Fruit fly (Drosophila melanogaster) whole organism, embryonic: Measurements from ENCODE around the gene CG8066.

Experiments
- CG10959 ChIP-seq: fragments of 200-800 bp; sonication (Bioruptor generic); IDR thresholded peaks from 2 replicates; pipeline ENCODE4 v1.3.6; 2022; ENCODE audit warnings: missing biosample characterization, missing genetic modification characterization
- CG10979 ChIP-seq: fragments of 200-800 bp; sonication (Bioruptor generic); optimal IDR thresholded peaks from 2 replicates; lab custom pipeline; 2018; ENCODE audit warnings: missing biosample characterization, mild to moderate bottlenecking, missing genetic modification characterization, moderate library complexity
- CG1233 ChIP-seq: fragments of 200-800 bp; sonication (Bioruptor generic); optimal IDR thresholded peaks from 4 replicates; lab custom pipeline; 2018; ENCODE audit warnings: missing biosample characterization, mild to moderate bottlenecking, missing genetic modification characterization
- CG12391 ChIP-seq: fragments of 200-800 bp; sonication (Bioruptor generic); optimal IDR thresholded peaks from 3 replicates; lab custom pipeline; 2018; ENCODE audit warnings: missing biosample characterization, mild to moderate bottlenecking, missing genetic modification characterization, moderate library complexity
- CG12659 ChIP-seq: fragments of 200-800 bp; sonication (Bioruptor generic); optimal IDR thresholded peaks from 3 replicates; lab custom pipeline; 2017; ENCODE audit warnings: mild to moderate bottlenecking, missing biosample characterization, missing genetic modification reagents, missing genetic modification characterization
- CG12942 ChIP-seq: fragments of 200-800 bp; sonication (Bioruptor generic); optimal IDR thresholded peaks from 3 replicates; lab custom pipeline; 2016; ENCODE audit warnings: missing biosample characterization, missing genetic modification characterization
- CG15696 ChIP-seq: fragments of 200-800 bp; sonication (Bioruptor generic); optimal IDR thresholded peaks from 2 replicates; lab custom pipeline; 2019; ENCODE audit warnings: missing biosample characterization, mild to moderate bottlenecking, missing genetic modification characterization, moderate library complexity
- CG1603 ChIP-seq: fragments of 200-800 bp; sonication (Bioruptor generic); optimal IDR thresholded peaks from 2 replicates; lab custom pipeline; 2019; ENCODE audit warnings: missing biosample characterization, mild to moderate bottlenecking, missing genetic modification characterization, moderate library complexity
- CG16813 ChIP-seq: fragments of 200-800 bp; sonication (Bioruptor generic); IDR thresholded peaks from 3 replicates; pipeline ENCODE4 v1.3.6; 2022; ENCODE audit warnings: missing biosample characterization, missing genetic modification characterization; ENCODE audit not compliant: partially characterized antibody
- CG18011 ChIP-seq: fragments of 200-800 bp; sonication (Bioruptor generic); optimal IDR thresholded peaks from 2 replicates; lab custom pipeline; 2017; ENCODE audit warnings: missing biosample characterization, missing genetic modification characterization, mild to moderate bottlenecking, moderate library complexity, missing genotype
- CG2199 ChIP-seq: fragments of 200-800 bp; sonication (Bioruptor generic); IDR thresholded peaks from 3 replicates; pipeline ENCODE4 v1.3.6; 2022; ENCODE audit warnings: missing biosample characterization, missing genetic modification characterization
- CG2678 ChIP-seq: fragments of 200-800 bp; sonication (Bioruptor generic); optimal IDR thresholded peaks from 3 replicates; lab custom pipeline; 2019; ENCODE audit warnings: missing biosample characterization, mild to moderate bottlenecking, missing genetic modification characterization, moderate library complexity
- CG33557 ChIP-seq: fragments of 200-800 bp; sonication (Bioruptor generic); optimal IDR thresholded peaks from 2 replicates; lab custom pipeline; 2019; ENCODE audit warnings: missing biosample characterization, mild to moderate bottlenecking, missing genetic modification characterization, moderate library complexity
- CG6791 ChIP-seq: fragments of 200-800 bp; sonication (Bioruptor generic); IDR thresholded peaks from 3 replicates; pipeline ENCODE4 v1.3.6; 2022; ENCODE audit warnings: missing biosample characterization, missing genetic modification characterization; ENCODE audit not compliant: partially characterized antibody
- CG9727 ChIP-seq: fragments of 200-800 bp; sonication (Bioruptor generic); optimal IDR thresholded peaks from 3 replicates; lab custom pipeline; 2017; ENCODE audit warnings: missing biosample characterization, mild to moderate bottlenecking, missing genetic modification characterization
- Deaf1 ChIP-seq: fragments of 200-800 bp; optimal IDR thresholded peaks from 3 replicates; lab custom pipeline; 2019; ENCODE audit warnings: missing biosample characterization, mild to moderate bottlenecking, missing genetic modification characterization, moderate library complexity
- Ets65A ChIP-seq: fragments of 200-800 bp; sonication (Bioruptor generic); peaks from one replicate; lab custom pipeline; 2016; ENCODE audit warnings: missing biosample characterization, missing genetic modification characterization
- H15 ChIP-seq: fragments of 200-800 bp; sonication (Bioruptor generic); IDR thresholded peaks from 3 replicates; pipeline ENCODE4 v1.3.6; 2022; ENCODE audit warnings: missing biosample characterization, missing genetic modification characterization
- HHEX ChIP-seq: fragments of 200-800 bp; sonication (Bioruptor generic); optimal IDR thresholded peaks from 3 replicates; lab custom pipeline; 2017; ENCODE audit warnings: missing biosample characterization, mild to moderate bottlenecking, missing genetic modification characterization, missing genetic modification reagents
- Lpt ChIP-seq: fragments of >200 bp; optimal IDR thresholded peaks from 2 replicates; lab custom pipeline; 2018; ENCODE audit warnings: missing biosample characterization, missing genetic modification characterization
- Med ChIP-seq: fragments of 200-800 bp; sonication (Bioruptor generic); peaks from one replicate; lab custom pipeline; 2016; ENCODE audit warnings: missing biosample characterization, missing genetic modification characterization, mild to moderate bottlenecking, inconsistent platforms, moderate library complexity
- Pdp1 ChIP-seq, 2 experiments: fragments of 200-800 bp; sonication (Bioruptor generic); optimal IDR thresholded peaks; 3 replicates each; lab custom pipeline; 2016; ENCODE audit warnings: missing biosample characterization in 2 of 2, missing genetic modification characterization in 2 of 2, mild to moderate bottlenecking in 1 of 2, moderate library complexity in 1 of 2
- Ravus ChIP-seq: fragments of 200-800 bp; sonication (Bioruptor generic); IDR thresholded peaks from 2 replicates; pipeline ENCODE4 v1.3.6; 2022; ENCODE audit warnings: missing biosample characterization, missing genetic modification characterization
- Xbp1 ChIP-seq: fragments of 200-800 bp; sonication (Bioruptor generic); optimal IDR thresholded peaks from 3 replicates; lab custom pipeline; 2016; ENCODE audit warnings: missing biosample characterization, mild to moderate bottlenecking, missing genetic modification characterization
- bsh ChIP-seq, 2 experiments: fragments of 200-800 bp; sonication (Bioruptor generic); optimal IDR thresholded peaks; 2 replicates each; lab custom pipeline; 2017 to 2018; ENCODE audit warnings: mild to moderate bottlenecking in 2 of 2, missing biosample characterization in 2 of 2, missing genetic modification characterization in 2 of 2, moderate library complexity in 1 of 2
- cad ChIP-seq: fragments of >200 bp; optimal IDR thresholded peaks from 2 replicates; lab custom pipeline; 2017; ENCODE audit warnings: missing biosample characterization, missing genetic modification characterization
- chif ChIP-seq, 2 experiments: fragments of 200-800 bp; sonication (Bioruptor generic); optimal IDR thresholded peaks; 3 replicates each; lab custom pipeline; 2016; ENCODE audit warnings: missing biosample characterization in 2 of 2, missing genetic modification characterization in 2 of 2
- ci ChIP-seq: fragments of 200-800 bp; sonication (Bioruptor generic); IDR thresholded peaks from 3 replicates; pipeline ENCODE4 v1.3.6; 2022; ENCODE audit warnings: missing biosample characterization, missing genetic modification characterization
- crol ChIP-seq: fragments of 200-800 bp; sonication (Bioruptor generic); IDR thresholded peaks from 2 replicates; pipeline ENCODE4 v1.3.6; 2022; ENCODE audit warnings: missing biosample characterization, missing genetic modification characterization
- dan ChIP-seq: fragments of 200-800 bp; sonication (Bioruptor generic); IDR thresholded peaks from 2 replicates; pipeline ENCODE4 v1.3.6; 2022; ENCODE audit warnings: missing biosample characterization, missing genetic modification characterization
- dmrt11E ChIP-seq: fragments of 200-800 bp; sonication (Bioruptor generic); optimal IDR thresholded peaks from 3 replicates; lab custom pipeline; 2018; ENCODE audit warnings: missing biosample characterization, mild to moderate bottlenecking, missing genetic modification characterization, moderate library complexity
- dysf ChIP-seq: fragments of 200-800 bp; sonication (Bioruptor generic); IDR thresholded peaks from 3 replicates; pipeline ENCODE4 v1.3.6; 2022; ENCODE audit warnings: missing biosample characterization, missing genetic modification characterization
- gem ChIP-seq: fragments of 200-800 bp; sonication (Bioruptor generic); optimal IDR thresholded peaks from 2 replicates; lab custom pipeline; 2019; ENCODE audit warnings: missing biosample characterization, mild to moderate bottlenecking, missing genetic modification characterization, moderate library complexity
- gt ChIP-seq: fragments of 200-800 bp; sonication (Bioruptor generic); IDR thresholded peaks from 2 replicates; pipeline ENCODE4 v1.3.6; 2022; ENCODE audit warnings: missing biosample characterization, missing genetic modification characterization
- her ChIP-seq: fragments of 200-800 bp; sonication (Bioruptor generic); optimal IDR thresholded peaks from 2 replicates; lab custom pipeline; 2016; ENCODE audit warnings: missing biosample characterization, missing genetic modification characterization
- jigr1 ChIP-seq: fragments of 200-800 bp; sonication (Bioruptor generic); IDR thresholded peaks from 3 replicates; pipeline ENCODE4 v1.3.6; 2022; ENCODE audit warnings: missing biosample characterization, missing genetic modification characterization
- mld ChIP-seq: fragments of 200-800 bp; sonication (Bioruptor generic); IDR thresholded peaks from 3 replicates; pipeline ENCODE4 v1.3.6; 2022; ENCODE audit warnings: missing biosample characterization, missing genetic modification characterization; ENCODE audit not compliant: partially characterized antibody
- nmo ChIP-seq: fragments of 200-800 bp; sonication (Bioruptor generic); optimal IDR thresholded peaks from 2 replicates; lab custom pipeline; 2018; ENCODE audit warnings: missing biosample characterization, mild to moderate bottlenecking, missing genetic modification characterization, moderate library complexity
- peb ChIP-seq: fragments of 200-800 bp; sonication (Bioruptor generic); IDR thresholded peaks from 2 replicates; pipeline ENCODE4 v1.3.6; 2022; ENCODE audit warnings: missing biosample characterization, missing genetic modification characterization
- run ChIP-seq: fragments of 200-800 bp; sonication (Bioruptor generic); optimal IDR thresholded peaks from 3 replicates; lab custom pipeline; 2018; ENCODE audit warnings: missing biosample characterization, mild to moderate bottlenecking, missing genetic modification characterization
- sc ChIP-seq, 3 experiments: fragments of >200 bp in 2 of 3; fragments of 200-800 bp in 1 of 3; sonication (Bioruptor generic) in 1 of 3; optimal IDR thresholded peaks; 2 replicates in 2 of 3; 3 replicates in 1 of 3; lab custom pipeline; 2017; ENCODE audit warnings: mild to moderate bottlenecking in 1 of 3, missing biosample characterization in 1 of 3, missing genetic modification characterization in 1 of 3, missing genetic modification reagents in 1 of 3
- sens ChIP-seq: fragments of 200-800 bp; sonication (Bioruptor generic); peaks from one replicate; lab custom pipeline; 2016; ENCODE audit warnings: missing biosample characterization, missing genetic modification characterization
- sim ChIP-seq: fragments of 200-800 bp; sonication (Bioruptor generic); IDR thresholded peaks from 2 replicates; pipeline ENCODE4 v1.3.6; 2022; ENCODE audit warnings: missing biosample characterization, missing genetic modification characterization
- sisA ChIP-seq: fragments of 200-800 bp; sonication (Bioruptor generic); IDR thresholded peaks from 2 replicates; pipeline ENCODE4 v1.3.6; 2022; ENCODE audit warnings: missing biosample characterization, missing genetic modification characterization
- tgo ChIP-seq: fragments of 200-800 bp; sonication (Bioruptor generic); IDR thresholded peaks from 3 replicates; pipeline ENCODE4 v1.3.6; 2022; ENCODE audit warnings: missing biosample characterization, missing genetic modification characterization
- trh ChIP-seq: fragments of 200-800 bp; sonication (Bioruptor generic); optimal IDR thresholded peaks from 2 replicates; lab custom pipeline; 2016; ENCODE audit warnings: missing biosample characterization, missing genetic modification characterization
- twi ChIP-seq: fragments of 200-800 bp; optimal IDR thresholded peaks from 2 replicates; lab custom pipeline; 2019; ENCODE audit warnings: missing biosample characterization, mild to moderate bottlenecking, missing genetic modification characterization, moderate library complexity
- vfl ChIP-seq: fragments of 200-800 bp; sonication (Bioruptor generic); optimal IDR thresholded peaks from 2 replicates; lab custom pipeline; 2016; ENCODE audit warnings: missing biosample characterization, missing genetic modification characterization
- zen ChIP-seq: fragments of 200-800 bp; sonication (Bioruptor generic); optimal IDR thresholded peaks from 3 replicates; lab custom pipeline; 2018; ENCODE audit warnings: missing biosample characterization, mild to moderate bottlenecking, missing genetic modification characterization, moderate library complexity
- zfh1 ChIP-seq: fragments of 200-800 bp; sonication (Bioruptor generic); IDR thresholded peaks from 3 replicates; pipeline ENCODE4 v1.3.6; 2022; ENCODE audit warnings: missing biosample characterization, missing genetic modification characterization

The CG8066 gene

DNA sequence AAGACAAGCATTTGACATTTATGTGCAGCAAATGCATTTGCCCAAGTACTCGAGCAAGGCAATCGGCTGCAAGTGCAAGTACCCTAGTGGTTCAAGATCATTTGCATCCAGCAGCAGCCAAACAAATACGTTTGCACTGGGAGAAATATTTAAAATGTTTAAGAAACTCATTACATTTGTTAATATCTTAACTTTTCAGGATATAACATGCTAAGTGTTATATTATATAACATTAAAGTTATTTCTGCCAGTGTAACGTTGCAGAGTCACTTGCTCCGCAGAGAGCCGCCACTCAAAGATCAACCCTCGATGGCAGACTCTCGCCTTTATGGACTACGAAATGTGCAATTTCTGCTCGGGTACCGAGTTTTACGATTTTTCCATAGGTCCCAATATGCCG, 20.8 kb upstream of the CG8066 start (continued):
- peak; percentile 60 for TF ChIP-seq Med
- peak; percentile 89 for TF ChIP-seq Ets65A (GFP tag; lab: Kevin White, UChicago)
- peak; percentile 90 for TF ChIP-seq sens (GFP tag; lab: Kevin White, UChicago)
- no peak for TF ChIP-seq Lpt (GFP tag; lab: Kevin White, UChicago)
- TF ChIP-seq CG16813 (GFP tag; lab: Robert Waterston, UW): no peak
- TF ChIP-seq CG6791 (GFP tag; lab: Robert Waterston, UW): no peak
- no peak for TF ChIP-seq dysf (GFP tag; lab: Robert Waterston, UW)
- TF ChIP-seq sisA: no peak
- peak; percentile 27; the same call in 1 of the 3 replicates for TF ChIP-seq ci (GFP tag; lab: Robert Waterston, UW)
- TF ChIP-seq CG1603 (tag; lab: Kevin White, UChicago): peak; percentile 51
- TF ChIP-seq zfh1: peak; percentile 56; the same call in 2 of the 3 replicates
- TF ChIP-seq trh (GFP tag; lab: Kevin White, UChicago): no peak
- peak; percentile 40 for TF ChIP-seq CG12391 (tag; lab: Kevin White, UChicago)
- no peak for TF ChIP-seq CG2678 (tag; lab: Kevin White, UChicago)
- no peak for TF ChIP-seq mld (GFP tag; lab: Robert Waterston, UW)
- peak; percentile 90 for TF ChIP-seq twi (tag; lab: Kevin White, UChicago)
- peak; percentile 21 for TF ChIP-seq cad (GFP tag; lab: Kevin White, UChicago)
- no peak for TF ChIP-seq Deaf1 (tag; lab: Kevin White, UChicago)
- no peak for TF ChIP-seq dan (GFP tag; lab: Robert Waterston, UW)
- TF ChIP-seq zen (tag; lab: Kevin White, UChicago): peak; percentile 31
- TF ChIP-seq H15 (GFP tag; lab: Robert Waterston, UW): no peak
- TF ChIP-seq crol: peak; percentile 23; the same call in 1 of the 2 replicates
- TF ChIP-seq CG1233 (GFP tag; lab: Kevin White, UChicago): no peak
- TF ChIP-seq run: no peak
- no peak for TF ChIP-seq sc (optimal IDR thresholded peaks at IDR 0.05; lab: Kevin White, UChicago)
- no peak for TF ChIP-seq sc (GFP tag; optimal IDR thresholded peaks at IDR 0.05; lab: Kevin White, UChicago)
- no peak for TF ChIP-seq nmo (GFP tag; lab: Kevin White, UChicago)
- TF ChIP-seq Xbp1 (GFP tag; lab: Kevin White, UChicago): peak; percentile 4
- TF ChIP-seq her: no peak
- TF ChIP-seq Pdp1 (GFP tag; optimal IDR thresholded peaks at IDR 0.05; lab: Kevin White, UChicago): peak in 1 of 2 experiments; percentile 85
- TF ChIP-seq CG2199: 0 out of 3 replicates have a peak, but pooled peaks have one; percentile 7
- TF ChIP-seq dmrt11E (tag; lab: Kevin White, UChicago): peak; percentile 74
- TF ChIP-seq peb: no peak
- no peak for TF ChIP-seq CG12942
- no peak for TF ChIP-seq jigr1 (GFP tag; lab: Robert Waterston, UW)
- TF ChIP-seq chif (GFP tag; optimal IDR thresholded peaks at IDR 0.05; lab: Kevin White, UChicago): peak; percentile 20 to 25
- TF ChIP-seq gem (tag; lab: Kevin White, UChicago): peak; percentile 40
- TF ChIP-seq CG10979 (tag; lab: Kevin White, UChicago): peak; percentile 61
- no peak; the same call in 2 of the 3 replicates for TF ChIP-seq tgo (GFP tag; lab: Robert Waterston, UW)
- TF ChIP-seq vfl (GFP tag; lab: Kevin White, UChicago): no peak
- TF ChIP-seq gt (GFP tag; lab: Robert Waterston, UW): 0 out of 2 replicates have a peak, but pooled peaks have one; percentile 20
- peak in 1 of 2 experiments; percentile 37 for TF ChIP-seq bsh (GFP tag; optimal IDR thresholded peaks at IDR 0.05; lab: Kevin White, UChicago)
- TF ChIP-seq HHEX (GFP tag; lab: Kevin White, UChicago): no peak
- no peak for TF ChIP-seq CG33557 (GFP tag; lab: Kevin White, UChicago)
- no peak for TF ChIP-seq CG12659
- TF ChIP-seq CG18011 (GFP tag; lab: Kevin White, UChicago): no peak
- TF ChIP-seq CG9727 (GFP tag; lab: Kevin White, UChicago): peak; percentile 65
- peak; percentile 75 for TF ChIP-seq CG15696 (tag; lab: Kevin White, UChicago)
- no peak for TF ChIP-seq Ravus
- no peak for TF ChIP-seq sim (GFP tag; lab: Robert Waterston, UW)
- TF ChIP-seq CG10959 (GFP tag; lab: Robert Waterston, UW): peak; percentile 51
